Fruit fly (Drosophila melanogaster) whole organism, embryonic: ENCODE results near the gene CG33108.

ENCODE experiments used
- CG10979 ChIP-seq: fragments of 200-800 bp; sonication (Bioruptor generic); optimal IDR thresholded peaks from 2 replicates; lab custom pipeline; 2018; ENCODE audit warnings: missing biosample characterization, mild to moderate bottlenecking, missing genetic modification characterization, moderate library complexity
- CG12104 ChIP-seq: fragments of 200-800 bp; sonication (Bioruptor generic); optimal IDR thresholded peaks from 3 replicates; lab custom pipeline; 2016; ENCODE audit warnings: missing biosample characterization, missing genetic modification characterization
- CG12236 ChIP-seq: fragments of 200-800 bp; sonication (Bioruptor generic); optimal IDR thresholded peaks from 2 replicates; lab custom pipeline; 2016; ENCODE audit warnings: missing biosample characterization, missing genetic modification characterization
- CG13894 ChIP-seq: fragments of 200-800 bp; sonication (Bioruptor generic); optimal IDR thresholded peaks from 3 replicates; lab custom pipeline; 2018; ENCODE audit warnings: missing biosample characterization, mild to moderate bottlenecking, missing genetic modification characterization, moderate library complexity
- CG1603 ChIP-seq: fragments of 200-800 bp; sonication (Bioruptor generic); optimal IDR thresholded peaks from 2 replicates; lab custom pipeline; 2019; ENCODE audit warnings: missing biosample characterization, mild to moderate bottlenecking, missing genetic modification characterization, moderate library complexity
- CG17829 ChIP-seq: fragments of 200-800 bp; optimal IDR thresholded peaks from 2 replicates; lab custom pipeline; 2019; ENCODE audit warnings: missing biosample characterization, mild to moderate bottlenecking, missing genetic modification characterization, moderate library complexity
- CG33557 ChIP-seq: fragments of 200-800 bp; sonication (Bioruptor generic); optimal IDR thresholded peaks from 2 replicates; lab custom pipeline; 2019; ENCODE audit warnings: missing biosample characterization, mild to moderate bottlenecking, missing genetic modification characterization, moderate library complexity
- CG34224 ChIP-seq: fragments of 200-800 bp; sonication (Bioruptor generic); IDR thresholded peaks from 3 replicates; pipeline ENCODE4 v1.3.6; 2022; ENCODE audit warnings: missing biosample characterization, missing genetic modification characterization; ENCODE audit not compliant: partially characterized antibody
- CG6254 ChIP-seq: fragments of 200-800 bp; sonication (Bioruptor generic); optimal IDR thresholded peaks from 3 replicates; lab custom pipeline; 2017; ENCODE audit warnings: mild to moderate bottlenecking, missing biosample characterization, missing genetic modification reagents, missing genetic modification characterization
- CG6683 ChIP-seq: fragments of 200-800 bp; sonication (Bioruptor generic); optimal IDR thresholded peaks from 2 replicates; lab custom pipeline; 2017; ENCODE audit warnings: missing biosample characterization, mild to moderate bottlenecking, missing genetic modification characterization, missing genetic modification reagents
- CG6854 ChIP-seq: fragments of 200-800 bp; sonication (Bioruptor generic); optimal IDR thresholded peaks from 3 replicates; lab custom pipeline; 2017; ENCODE audit warnings: missing biosample characterization, mild to moderate bottlenecking, missing genetic modification characterization
- CG7786 ChIP-seq: fragments of 200-800 bp; sonication (Bioruptor generic); optimal IDR thresholded peaks from 2 replicates; lab custom pipeline; 2016; ENCODE audit warnings: missing biosample characterization, missing genetic modification characterization
- CoRest ChIP-seq: fragments of 200-800 bp; sonication (Bioruptor generic); optimal IDR thresholded peaks from 3 replicates; lab custom pipeline; 2018; ENCODE audit warnings: missing biosample characterization, mild to moderate bottlenecking, missing genetic modification characterization, moderate library complexity
- D19B ChIP-seq: fragments of 200-800 bp; sonication (Bioruptor generic); optimal IDR thresholded peaks from 2 replicates; lab custom pipeline; 2017; ENCODE audit warnings: missing biosample characterization, mild to moderate bottlenecking, missing genetic modification characterization
- Dek ChIP-seq: fragments of 200-800 bp; sonication (Bioruptor generic); optimal IDR thresholded peaks from 3 replicates; lab custom pipeline; 2019; ENCODE audit warnings: missing biosample characterization, mild to moderate bottlenecking, missing genetic modification characterization, moderate library complexity
- Dip3 ChIP-seq: fragments of 200-800 bp; sonication (Bioruptor generic); optimal IDR thresholded peaks from 3 replicates; lab custom pipeline; 2016; ENCODE audit warnings: missing biosample characterization, missing genetic modification characterization
- Doc3 ChIP-seq: fragments of 200-800 bp; sonication (Bioruptor generic); IDR thresholded peaks from 3 replicates; pipeline ENCODE4 v1.3.6; 2022; ENCODE audit warnings: missing biosample characterization, missing genetic modification characterization; ENCODE audit not compliant: partially characterized antibody
- Hand ChIP-seq: fragments of 200-800 bp; sonication (Bioruptor generic); optimal IDR thresholded peaks from 2 replicates; lab custom pipeline; 2017; ENCODE audit warnings: mild to moderate bottlenecking, missing biosample characterization, missing genetic modification reagents, missing genetic modification characterization
- Hr3 ChIP-seq: fragments of 200-800 bp; sonication (Bioruptor generic); optimal IDR thresholded peaks from 3 replicates; lab custom pipeline; 2016; ENCODE audit warnings: missing biosample characterization, missing genetic modification characterization
- Hr51 ChIP-seq, 2 experiments: fragments of 200-800 bp; sonication (Bioruptor generic); optimal IDR thresholded peaks; 2 replicates in 1 of 2; 3 replicates in 1 of 2; lab custom pipeline; 2016 to 2018; ENCODE audit warnings: missing biosample characterization in 2 of 2, missing genetic modification characterization in 2 of 2, mild to moderate bottlenecking in 1 of 2, moderate library complexity in 1 of 2
- Hsf ChIP-seq: fragments of 200-800 bp; sonication (Bioruptor generic); optimal IDR thresholded peaks from 3 replicates; lab custom pipeline; 2016; ENCODE audit warnings: missing biosample characterization, missing genetic modification characterization
- Max ChIP-seq: fragments of 200-800 bp; sonication (Bioruptor generic); optimal IDR thresholded peaks from 2 replicates; lab custom pipeline; 2016; ENCODE audit warnings: missing biosample characterization, mild to moderate bottlenecking, missing genetic modification characterization
- Med ChIP-seq: fragments of 200-800 bp; sonication (Bioruptor generic); peaks from one replicate; lab custom pipeline; 2016; ENCODE audit warnings: missing biosample characterization, missing genetic modification characterization, mild to moderate bottlenecking, inconsistent platforms, moderate library complexity
- Meics ChIP-seq: fragments of 200-800 bp; sonication (Bioruptor generic); optimal IDR thresholded peaks from 2 replicates; lab custom pipeline; 2017; ENCODE audit warnings: missing biosample characterization, mild to moderate bottlenecking, missing genetic modification characterization
- Myb ChIP-seq: fragments of 200-800 bp; sonication (Bioruptor generic); optimal IDR thresholded peaks from 2 replicates; lab custom pipeline; 2016; ENCODE audit warnings: missing biosample characterization, missing genetic modification characterization
- Oli ChIP-seq: fragments of 200-800 bp; sonication (Bioruptor generic); optimal IDR thresholded peaks from 2 replicates; lab custom pipeline; 2018; ENCODE audit warnings: missing biosample characterization, mild to moderate bottlenecking, missing genetic modification characterization, moderate library complexity
- Ravus ChIP-seq: fragments of 200-800 bp; sonication (Bioruptor generic); IDR thresholded peaks from 2 replicates; pipeline ENCODE4 v1.3.6; 2022; ENCODE audit warnings: missing biosample characterization, missing genetic modification characterization
- Spps ChIP-seq: fragments of 200-800 bp; sonication (Bioruptor generic); optimal IDR thresholded peaks from 2 replicates; lab custom pipeline; 2018; ENCODE audit warnings: missing biosample characterization, mild to moderate bottlenecking, missing genetic modification characterization
- Tbp ChIP-seq: fragments of >200 bp; optimal IDR thresholded peaks from 2 replicates; lab custom pipeline; 2018; ENCODE audit warnings: missing biosample characterization, missing genetic modification characterization
- Trl ChIP-seq, 3 experiments: fragments of >200 bp in 2 of 3; fragments of 200-800 bp in 1 of 3; sonication (Bioruptor generic) in 1 of 3; optimal IDR thresholded peaks; 2 replicates in 1 of 3; 3 replicates in 2 of 3; lab custom pipeline; 2016 to 2017; ENCODE audit warnings: missing biosample characterization in 1 of 3, missing genetic modification characterization in 1 of 3
- YL-1 ChIP-seq: fragments of 200-800 bp; sonication (Bioruptor generic); optimal IDR thresholded peaks from 3 replicates; lab custom pipeline; 2017; ENCODE audit warnings: missing biosample characterization, mild to moderate bottlenecking, missing genetic modification characterization
- amos ChIP-seq: fragments of 200-800 bp; sonication (Bioruptor generic); IDR thresholded peaks from 2 replicates; pipeline ENCODE4 v1.3.6; 2022; ENCODE audit warnings: missing biosample characterization, missing genetic modification characterization; ENCODE audit not compliant: partially characterized antibody
- bowl ChIP-seq: fragments of 200-800 bp; sonication (Bioruptor generic); IDR thresholded peaks from 2 replicates; pipeline ENCODE4 v1.3.6; 2022; ENCODE audit warnings: missing biosample characterization, missing genetic modification characterization
- disco-r ChIP-seq: fragments of 200-800 bp; sonication (Bioruptor generic); optimal IDR thresholded peaks from 2 replicates; lab custom pipeline; 2016; ENCODE audit warnings: missing biosample characterization, missing genetic modification characterization
- dmrt99B ChIP-seq: fragments of 200-800 bp; sonication (Bioruptor generic); optimal IDR thresholded peaks from 2 replicates; lab custom pipeline; 2018; ENCODE audit warnings: missing biosample characterization, mild to moderate bottlenecking, missing genetic modification characterization, moderate library complexity
- ewg ChIP-seq: fragments of 200-800 bp; sonication (Bioruptor generic); optimal IDR thresholded peaks from 3 replicates; lab custom pipeline; 2017; ENCODE audit warnings: mild to moderate bottlenecking, missing biosample characterization, missing genetic modification reagents, missing genetic modification characterization
- fd102C ChIP-seq: fragments of 200-800 bp; sonication (Bioruptor generic); optimal IDR thresholded peaks from 2 replicates; lab custom pipeline; 2018; ENCODE audit warnings: missing biosample characterization, mild to moderate bottlenecking, missing genetic modification characterization, moderate library complexity
- hth ChIP-seq: fragments of >200 bp; optimal IDR thresholded peaks from 2 replicates; lab custom pipeline; 2017; ENCODE audit warnings: inconsistent platforms
- lab ChIP-seq: fragments of 200-800 bp; sonication (Bioruptor generic); optimal IDR thresholded peaks from 3 replicates; lab custom pipeline; 2017; ENCODE audit warnings: missing biosample characterization, missing genetic modification characterization, mild to moderate bottlenecking, moderate library complexity, missing genetic modification reagents
- mam ChIP-seq: fragments of 200-800 bp; sonication (Bioruptor generic); optimal IDR thresholded peaks from 3 replicates; lab custom pipeline; 2016; ENCODE audit warnings: missing biosample characterization, missing genetic modification characterization
- nerfin-2 ChIP-seq: fragments of 200-800 bp; sonication (Bioruptor generic); IDR thresholded peaks from 2 replicates; pipeline ENCODE4 v1.3.6; 2022; ENCODE audit warnings: missing biosample characterization, missing genetic modification characterization; ENCODE audit not compliant: partially characterized antibody
- pnt ChIP-seq: fragments of 200-800 bp; sonication (Bioruptor generic); optimal IDR thresholded peaks from 3 replicates; lab custom pipeline; 2016; ENCODE audit warnings: missing biosample characterization, missing genetic modification characterization
- sens-2 ChIP-seq: fragments of 200-800 bp; sonication (Bioruptor generic); IDR thresholded peaks from 2 replicates; pipeline ENCODE4 v1.3.6; 2022; ENCODE audit warnings: missing biosample characterization, missing genetic modification characterization
- so ChIP-seq: fragments of 200-800 bp; sonication (Bioruptor generic); IDR thresholded peaks from 3 replicates; pipeline ENCODE4 v1.3.6; 2022; ENCODE audit warnings: missing biosample characterization, missing genetic modification characterization
- sug ChIP-seq: fragments of 200-800 bp; optimal IDR thresholded peaks from 2 replicates; lab custom pipeline; 2019; ENCODE audit warnings: missing biosample characterization, mild to moderate bottlenecking, missing genetic modification characterization, moderate library complexity
- tio ChIP-seq: fragments of 200-800 bp; sonication (Bioruptor generic); optimal IDR thresholded peaks from 2 replicates; lab custom pipeline; 2017; ENCODE audit warnings: missing biosample characterization, missing genetic modification characterization, inconsistent platforms
- trh ChIP-seq: fragments of 200-800 bp; sonication (Bioruptor generic); optimal IDR thresholded peaks from 2 replicates; lab custom pipeline; 2016; ENCODE audit warnings: missing biosample characterization, missing genetic modification characterization

Gene CG33108

DNA sequence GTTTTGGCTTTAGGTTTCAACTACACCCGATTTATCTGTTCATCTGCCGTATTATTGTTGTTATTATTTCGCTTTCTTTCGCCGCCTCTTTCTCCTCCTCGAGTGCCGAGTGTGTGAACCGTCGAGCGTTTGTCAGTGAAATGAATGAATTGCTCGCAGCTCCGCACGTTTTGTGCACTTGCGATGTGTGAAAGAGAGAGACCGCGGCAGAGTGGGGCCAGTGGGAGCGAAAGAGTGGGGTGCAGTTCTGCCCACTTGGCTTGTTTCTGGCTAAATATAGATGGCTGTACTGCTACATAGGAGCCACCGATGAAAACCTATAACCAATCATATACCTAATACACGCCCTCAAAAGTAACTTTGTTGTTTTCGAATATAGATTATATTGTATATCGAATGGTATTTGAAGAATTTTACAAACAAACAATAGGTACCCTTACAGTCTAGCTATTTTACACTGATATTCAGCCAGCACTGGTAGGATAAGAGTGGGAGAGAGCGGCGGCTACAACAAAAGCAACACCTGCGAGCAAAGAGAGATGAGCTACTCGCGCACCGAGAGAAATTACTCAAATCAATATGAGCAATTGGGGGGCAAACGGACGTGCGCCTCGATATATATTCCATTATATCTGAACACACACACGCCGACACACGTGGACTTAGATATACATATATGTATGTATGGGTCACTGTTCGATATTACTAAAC lies 11.1 kb downstream of the CG33108 start (continued):
- TF ChIP-seq Max (GFP tag; lab: Kevin White, UChicago) (no peak), Tbp (GFP tag; lab: Kevin White, UChicago) (no peak), tio (no peak), sens-2 (GFP tag; lab: Robert Waterston, UW) (peak; percentile 33; the same call in 1 of the 2 replicates), CG7786 (GFP tag; lab: Kevin White, UChicago) (no peak), disco-r (GFP tag; lab: Kevin White, UChicago) (no peak), Doc3 (GFP tag; lab: Robert Waterston, UW) (no peak), Trl (optimal IDR thresholded peaks at IDR 0.05; lab: Kevin White, UChicago) (peak; percentile 63 to 79), Trl (GFP tag; optimal IDR thresholded peaks at IDR 0.05; lab: Kevin White, UChicago) (no peak), Spps (no peak), Hsf (GFP tag; lab: Kevin White, UChicago) (no peak), amos (no peak), CG1603 (peak; percentile 5), YL-1 (GFP tag; lab: Kevin White, UChicago) (peak; percentile 13), trh (GFP tag; lab: Kevin White, UChicago) (no peak), pnt (no peak), Ravus (GFP tag; lab: Robert Waterston, UW) (no peak), hth (no peak), fd102C (GFP tag; lab: Kevin White, UChicago) (no peak), Myb (GFP tag; lab: Kevin White, UChicago) (no peak), CG12236 (GFP tag; lab: Kevin White, UChicago) (no peak), Hr51 (GFP tag; optimal IDR thresholded peaks at IDR 0.05; lab: Kevin White, UChicago) (peak in 1 of 2 experiments; percentile 11)

DNA sequence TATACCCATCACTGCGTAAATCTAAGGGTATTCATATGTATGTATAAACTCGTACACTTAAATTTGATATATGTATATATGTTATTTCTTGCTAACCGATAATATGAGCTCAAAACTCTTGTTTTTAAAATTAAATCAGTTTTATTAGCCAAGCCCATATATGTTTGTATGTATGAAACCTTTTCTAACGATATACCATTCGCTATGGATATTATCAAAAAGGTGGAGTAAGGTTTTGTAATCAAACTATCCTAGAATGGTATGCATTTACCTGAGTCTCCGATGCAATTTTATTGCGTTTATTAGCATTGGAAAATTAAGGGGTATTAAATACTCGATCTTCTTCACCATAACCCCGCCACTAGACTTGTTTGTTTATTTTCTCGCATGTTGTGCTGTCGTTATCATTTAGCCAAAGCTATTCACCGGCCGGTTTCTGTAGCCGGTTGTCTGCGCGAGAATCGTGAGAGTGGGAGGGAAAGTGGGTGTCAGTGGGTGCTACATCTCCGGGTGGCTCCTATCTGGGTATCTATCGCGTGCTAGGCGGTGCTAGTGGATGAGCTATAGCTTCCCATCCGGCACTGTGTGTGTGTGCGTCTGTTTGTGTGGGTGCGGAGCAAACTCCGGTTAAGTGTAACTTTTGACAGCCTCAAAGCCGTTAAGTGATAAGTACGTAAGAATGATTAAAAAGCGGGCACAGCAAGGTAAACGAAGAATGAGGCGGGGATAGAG lies 12.5 kb downstream of the CG33108 start:
- TF ChIP-seq dmrt99B (peak; percentile 61), CG12104 (GFP tag; lab: Kevin White, UChicago) (peak; percentile 15), CG6254 (peak; percentile 8), so (GFP tag; lab: Robert Waterston, UW) (0 out of 3 replicates have a peak, but pooled peaks have one; percentile 42), CG6683 (GFP tag; lab: Kevin White, UChicago) (peak; percentile 34), mam (GFP tag; lab: Kevin White, UChicago) (peak; percentile 4), CG13894 (tag; lab: Kevin White, UChicago) (peak; percentile 46), ewg (no peak), Oli (tag; lab: Kevin White, UChicago) (peak; percentile 57), lab (GFP tag; lab: Kevin White, UChicago) (peak; percentile 29), Dek (tag; lab: Kevin White, UChicago) (peak; percentile 31), bowl (0 out of 2 replicates have a peak, but pooled peaks have one; percentile 17), CG17829 (peak; percentile 3), CG34224 (GFP tag; lab: Robert Waterston, UW) (no peak), sug (tag; lab: Kevin White, UChicago) (peak; percentile 49), Hr3 (GFP tag; lab: Kevin White, UChicago) (peak; percentile 10), CG10979 (tag; lab: Kevin White, UChicago) (peak; percentile 59), CG33557 (GFP tag; lab: Kevin White, UChicago) (no peak), CoRest (peak; percentile 31), D19B (GFP tag; lab: Kevin White, UChicago) (peak; percentile 94), nerfin-2 (GFP tag; lab: Robert Waterston, UW) (0 out of 2 replicates have a peak, but pooled peaks have one; percentile 11), Dip3 (GFP tag; lab: Kevin White, UChicago) (no peak), Hand (GFP tag; lab: Kevin White, UChicago) (no peak), Med (peak; percentile 49), Meics (GFP tag; lab: Kevin White, UChicago) (peak; percentile 40), CG6854 (GFP tag; lab: Kevin White, UChicago) (peak; percentile 2)
